Fruit fly (Drosophila melanogaster): ENCODE data around the gene CG14355.
A peak's percentile ranks its signal among the peaks of the same experiment; 100 is the strongest.

The CG14355 gene

dm6 chr3R:14108158-14108921 lies 43.4 kb downstream of the CG14355 start, which contains the start of gene CG12402 (continued):
- TF ChIP-seq CG17359 (tag; optimal IDR thresholded peaks at IDR 0.05) (peak; percentile 93), Antp (GFP tag; optimal IDR thresholded peaks at IDR 0.05) (peak; percentile 78), sob (GFP tag; IDR thresholded peaks at IDR 0.05) (peak; percentile 79; the same call in 1 of the 2 replicates), CG1024 (GFP tag; IDR thresholded peaks at IDR 0.05) (peak; percentile 73), tna (GFP tag; IDR thresholded peaks at IDR 0.05; ENCODE audit: partially characterized antibody) (peak; percentile 17; the same call in 1 of the 2 replicates), Hand (GFP tag; optimal IDR thresholded peaks at IDR 0.05) (peak; percentile 29), z (GFP tag; IDR thresholded peaks at IDR 0.05) (peak; percentile 62; the same call in 2 of the 3 replicates), ken (GFP tag; IDR thresholded peaks at IDR 0.05) (peak; percentile 88), hbn (GFP tag; IDR thresholded peaks at IDR 0.05; ENCODE audit: partially characterized antibody) (peak; percentile 29; the same call in 1 of the 2 replicates), Hr78 (GFP tag; optimal IDR thresholded peaks at IDR 0.05) (peak in 1 of 2 experiments; percentile 68), abd-A (tag; optimal IDR thresholded peaks at IDR 0.05) (peak; percentile 98), Stat92E (GFP tag; optimal IDR thresholded peaks at IDR 0.05) (peak in 1 of 3 experiments; percentile 89), CG10462 (GFP tag; optimal IDR thresholded peaks at IDR 0.05) (peak; percentile 62), CG10274 (GFP tag; optimal IDR thresholded peaks at IDR 0.05) (peak; percentile 48), CG4730 (GFP tag; IDR thresholded peaks at IDR 0.05) (peak; percentile 77), Trl (optimal IDR thresholded peaks at IDR 0.05) (peak; percentile 94 to 96), Trl (GFP tag; optimal IDR thresholded peaks at IDR 0.05) (peak; percentile 87), repo (GFP tag; optimal IDR thresholded peaks at IDR 0.05) (peak; percentile 57), CG34224 (GFP tag; IDR thresholded peaks at IDR 0.05; ENCODE audit: partially characterized antibody) (peak; percentile 59; the same call in 2 of the 3 replicates), Fer1 (GFP tag; optimal IDR thresholded peaks at IDR 0.05) (peak; percentile 87), Sry-β (GFP tag; optimal IDR thresholded peaks at IDR 0.05) (no peak), ase (GFP tag; IDR thresholded peaks at IDR 0.05) (peak; percentile 85; the same call in 2 of the 3 replicates), schlank (tag; optimal IDR thresholded peaks at IDR 0.05) (peak; percentile 12), CG13287 (GFP tag; IDR thresholded peaks at IDR 0.05; ENCODE audit: partially characterized antibody) (peak; percentile 57), CG15696 (tag; optimal IDR thresholded peaks at IDR 0.05) (peak; percentile 75), CG14965 (GFP tag; optimal IDR thresholded peaks at IDR 0.05; ENCODE audit: borderline replicate concordance) (no peak), Dbx (GFP tag; IDR thresholded peaks at IDR 0.05) (peak; percentile 75), Gug (GFP tag; IDR thresholded peaks at IDR 0.05) (peak; percentile 70; the same call in 3 of the 4 replicates), scrt (GFP tag; optimal IDR thresholded peaks at IDR 0.05) (peak; percentile 64), BEAF-32 (GFP tag; optimal IDR thresholded peaks at IDR 0.05) (no peak), al (GFP tag; IDR thresholded peaks at IDR 0.05) (peak; percentile 25; the same call in 1 of the 2 replicates), CG6854 (GFP tag; optimal IDR thresholded peaks at IDR 0.05) (peak; percentile 68), CG3065 (GFP tag; optimal IDR thresholded peaks at IDR 0.05) (peak; percentile 81), CG12071 (GFP tag; optimal IDR thresholded peaks at IDR 0.05) (peak; percentile 81), CG11085 (GFP tag; IDR thresholded peaks at IDR 0.05) (0 out of 2 replicates have a peak, but pooled peaks have one; percentile 10), vnd (GFP tag; IDR thresholded peaks at IDR 0.05; ENCODE audit: partially characterized antibody) (no peak), CG16815 (GFP tag; optimal IDR thresholded peaks at IDR 0.05) (peak; percentile 43), CG12942 (GFP tag; optimal IDR thresholded peaks at IDR 0.05) (peak; percentile 55), Taf1 (GFP tag; IDR thresholded peaks at IDR 0.05) (peak; percentile 50; the same call in 1 of the 2 replicates), CG7987 (GFP tag; optimal IDR thresholded peaks at IDR 0.05) (peak; percentile 61), CG18011 (GFP tag; optimal IDR thresholded peaks at IDR 0.05) (peak; percentile 54), gem (tag; optimal IDR thresholded peaks at IDR 0.05) (peak; percentile 91), CG11456 (GFP tag; IDR thresholded peaks at IDR 0.05) (peak; percentile 80), sna (GFP tag; IDR thresholded peaks at IDR 0.05; ENCODE audit: partially characterized antibody) (peak; percentile 19; the same call in 1 of the 2 replicates), mam (GFP tag; optimal IDR thresholded peaks at IDR 0.05) (peak; percentile 59), H15 (GFP tag; IDR thresholded peaks at IDR 0.05) (peak; percentile 79), Mrtf (GFP tag; IDR thresholded peaks at IDR 0.05) (peak; percentile 84)

All from whole organism, embryonic.